Worm (Caenorhabditis elegans) whole organism, L4 larva: ENCODE data around the gene tbx-9.

Source experiments
- unc-39 ChIP-seq: sonication (generic microtip); optimal IDR thresholded peaks from 2 replicates; lab custom pipeline; 2017; ENCODE audit warnings: missing biosample characterization, missing genetic modification characterization
- unc-62 ChIP-seq, 3 experiments: fragments of 150-350 bp in 1 of 3; sonication (generic microtip); optimal IDR thresholded peaks in 2 of 3; peaks in 1 of 3; 1 replicate in 1 of 3; 2 replicates in 2 of 3; lab custom pipeline; 2014 to 2017; ENCODE audit warnings: missing biosample characterization in 3 of 3, missing genetic modification characterization in 3 of 3, missing genetic modification reagents in 3 of 3, missing genotype in 1 of 3

DNA sequence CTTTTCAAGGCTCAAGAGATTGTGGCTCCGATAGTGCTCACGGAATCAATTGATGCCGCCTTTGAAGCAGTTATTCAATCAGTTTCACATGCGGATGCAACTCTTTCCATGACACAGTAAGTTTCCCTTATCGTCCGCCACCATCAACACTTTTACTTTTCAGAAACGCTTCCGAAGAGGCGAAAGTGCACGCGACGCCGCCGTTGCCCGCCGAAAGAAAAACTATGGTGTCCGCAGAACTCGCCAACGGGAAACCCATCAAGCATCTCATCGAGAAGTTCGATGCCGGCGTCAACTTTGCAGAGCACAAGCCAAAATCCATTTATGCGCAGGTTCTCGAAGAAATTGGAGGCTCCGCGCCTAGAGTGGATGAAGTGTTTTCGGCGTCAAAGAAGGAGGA is 11.8 kb upstream of the tbx-9 start:
- TF ChIP-seq unc-62 (GFP tag; optimal IDR thresholded peaks at IDR 0.05 in 1 of 2; lab: Kevin White, UChicago), result no peak
- TF ChIP-seq unc-62 (tag; optimal IDR thresholded peaks at IDR 0.05; lab: Kevin White, UChicago), result no peak
- no peak for TF ChIP-seq unc-39 (tag; lab: Kevin White, UChicago)
